Worm (Caenorhabditis elegans) whole organism, L1 larva: ENCODE results near the gene srbc-36.

Experiments
- C04F5.9 ChIP-seq: sonication (generic microtip); optimal IDR thresholded peaks from 2 replicates; lab custom pipeline; 2016; ENCODE audit warnings: missing genetic modification characterization, missing compliant biosample characterization
- C16A3.4 ChIP-seq: fragments of 150-350 bp; optimal IDR thresholded peaks from 2 replicates; lab custom pipeline; 2014; ENCODE audit warnings: missing biosample characterization, missing genetic modification characterization
- F16B12.6 ChIP-seq: fragments of 150-350 bp; optimal IDR thresholded peaks from 2 replicates; lab custom pipeline; 2014; ENCODE audit warnings: missing biosample characterization, missing genetic modification characterization
- Y116A8C.19 ChIP-seq: sonication (generic microtip); optimal IDR thresholded peaks from 2 replicates; lab custom pipeline; 2016; ENCODE audit warnings: missing compliant biosample characterization, missing genetic modification characterization, borderline replicate concordance
- aha-1 ChIP-seq: fragments of 150-350 bp; optimal IDR thresholded peaks from 2 replicates; lab custom pipeline; 2014; ENCODE audit warnings: missing biosample characterization, missing genetic modification characterization
- alr-1 ChIP-seq: fragments of 200-800 bp; sonication (Bioruptor generic); optimal IDR thresholded peaks from 2 replicates; lab custom pipeline; 2018; ENCODE audit warnings: borderline replicate concordance, mild to moderate bottlenecking, missing genetic modification characterization, missing compliant biosample characterization
- ama-1 ChIP-seq: fragments of 150-350 bp; optimal IDR thresholded peaks from 2 replicates; lab custom pipeline; 2014
- blmp-1 ChIP-seq: fragments of 150-350 bp; optimal IDR thresholded peaks from 2 replicates; lab custom pipeline; 2014; ENCODE audit warnings: missing biosample characterization, missing genetic modification characterization
- ceh-8 ChIP-seq: fragments of 200-800 bp; sonication (Bioruptor generic); optimal IDR thresholded peaks from 2 replicates; lab custom pipeline; 2018; ENCODE audit warnings: mild to moderate bottlenecking, missing genetic modification characterization, moderate library complexity, missing compliant biosample characterization
- ceh-82 ChIP-seq, 3 experiments: fragments of 150-350 bp in 1 of 3; sonication (generic microtip) in 2 of 3; optimal IDR thresholded peaks; 2 replicates each; lab custom pipeline; 2014 to 2017; ENCODE audit warnings: missing biosample characterization in 3 of 3, missing genetic modification characterization in 3 of 3
- ceh-88 ChIP-seq: fragments of 200-800 bp; sonication (Bioruptor generic); IDR thresholded peaks from 2 replicates; pipeline ENCODE4 v1.3.6; 2022; ENCODE audit warnings: missing genetic modification characterization, missing compliant biosample characterization
- ces-1 ChIP-seq: fragments of 150-350 bp; optimal IDR thresholded peaks from 2 replicates; lab custom pipeline; 2014; ENCODE audit warnings: missing biosample characterization, missing genetic modification reagents, missing genetic modification characterization
- dsc-1 ChIP-seq: sonication (generic microtip); optimal IDR thresholded peaks from 2 replicates; lab custom pipeline; 2016; ENCODE audit warnings: mild to moderate bottlenecking, missing genetic modification characterization, missing compliant biosample characterization
- efl-1 ChIP-seq, 4 experiments: fragments of 150-350 bp; optimal IDR thresholded peaks in 3 of 4; peaks in 1 of 4; 1 replicate in 1 of 4; 2 replicates in 3 of 4; lab custom pipeline; 2014; ENCODE audit warnings: missing biosample characterization in 2 of 4, missing genetic modification characterization in 2 of 4, missing genetic modification reagents in 2 of 4
- efl-3 ChIP-seq: fragments of 200-800 bp; sonication (Bioruptor generic); optimal IDR thresholded peaks from 2 replicates; lab custom pipeline; 2018; ENCODE audit warnings: mild to moderate bottlenecking, missing genetic modification characterization, missing compliant biosample characterization
- egl-13 ChIP-seq: sonication (generic microtip); optimal IDR thresholded peaks from 2 replicates; lab custom pipeline; 2016; ENCODE audit warnings: missing genotype, missing genetic modification reagents, missing genetic modification characterization, missing compliant biosample characterization
- egl-27 ChIP-seq, 2 experiments: fragments of 150-350 bp in 1 of 2; sonication (generic microtip); optimal IDR thresholded peaks; 3 replicates each; lab custom pipeline; 2017 to 2018; ENCODE audit warnings: missing biosample characterization in 2 of 2, missing genetic modification characterization in 2 of 2, missing genetic modification reagents in 2 of 2
- elt-2 ChIP-seq: sonication (generic microtip); optimal IDR thresholded peaks from 2 replicates; lab custom pipeline; 2016; ENCODE audit warnings: missing genetic modification characterization, mild to moderate bottlenecking, inconsistent platforms, missing compliant biosample characterization, missing genetic modification reagents
- hlh-17 ChIP-seq: fragments of 200-800 bp; sonication (Bioruptor generic); optimal IDR thresholded peaks from 2 replicates; lab custom pipeline; 2018; ENCODE audit warnings: missing genetic modification characterization, mild to moderate bottlenecking, missing compliant biosample characterization, moderate library complexity, borderline replicate concordance
- hlh-4 ChIP-seq: sonication (generic microtip); optimal IDR thresholded peaks from 2 replicates; lab custom pipeline; 2016; ENCODE audit warnings: mild to moderate bottlenecking, missing genetic modification characterization, missing compliant biosample characterization
- hpl-2 ChIP-seq: fragments of 150-350 bp; optimal IDR thresholded peaks from 2 replicates; lab custom pipeline; 2014; ENCODE audit warnings: missing biosample characterization, missing genetic modification reagents, missing genetic modification characterization
- irx-1 ChIP-seq: sonication (generic microtip); optimal IDR thresholded peaks from 2 replicates; lab custom pipeline; 2016; ENCODE audit warnings: missing genetic modification characterization, missing compliant biosample characterization
- jun-1 ChIP-seq: fragments of 150-350 bp; optimal IDR thresholded peaks from 2 replicates; lab custom pipeline; 2014; ENCODE audit warnings: missing biosample characterization, missing genetic modification reagents, missing genetic modification characterization
- lin-14 ChIP-seq: fragments of 200-800 bp; sonication (Bioruptor generic); optimal IDR thresholded peaks from 2 replicates; lab custom pipeline; 2018; ENCODE audit warnings: mild to moderate bottlenecking, missing genetic modification characterization, moderate library complexity, missing compliant biosample characterization
- lin-15B ChIP-seq: fragments of 150-350 bp; sonication (generic microtip); optimal IDR thresholded peaks from 3 replicates; lab custom pipeline; 2014; ENCODE audit warnings: missing biosample characterization, missing genetic modification characterization
- lin-39 ChIP-seq: fragments of 150-350 bp; optimal IDR thresholded peaks from 2 replicates; lab custom pipeline; 2014; ENCODE audit warnings: missing biosample characterization, missing genetic modification reagents, missing genetic modification characterization
- lsy-2 ChIP-seq, 2 experiments: fragments of 150-350 bp; optimal IDR thresholded peaks; 2 replicates each; lab custom pipeline; 2014; ENCODE audit warnings: missing biosample characterization in 2 of 2, missing genetic modification characterization in 2 of 2
- mab-9 ChIP-seq: fragments of 200-800 bp; sonication (Bioruptor generic); IDR thresholded peaks from 2 replicates; pipeline ENCODE4 v1.3.6; 2022; ENCODE audit warnings: missing genetic modification reagents, missing genetic modification characterization, missing compliant biosample characterization
- mef-2 ChIP-seq: fragments of 150-350 bp; optimal IDR thresholded peaks from 2 replicates; lab custom pipeline; 2014; ENCODE audit warnings: missing biosample characterization, missing genetic modification characterization
- mep-1 ChIP-seq: fragments of 150-350 bp; optimal IDR thresholded peaks from 2 replicates; lab custom pipeline; 2014; ENCODE audit warnings: missing biosample characterization, missing genetic modification characterization
- nhr-11 ChIP-seq: fragments of 150-350 bp; optimal IDR thresholded peaks from 2 replicates; lab custom pipeline; 2014; ENCODE audit warnings: missing biosample characterization, missing genetic modification characterization
- nhr-28 ChIP-seq: fragments of 150-350 bp; optimal IDR thresholded peaks from 2 replicates; lab custom pipeline; 2014; ENCODE audit warnings: missing biosample characterization, missing genetic modification characterization
- nhr-47 ChIP-seq: sonication (generic microtip); optimal IDR thresholded peaks from 2 replicates; lab custom pipeline; 2016; ENCODE audit warnings: mild to moderate bottlenecking, missing genetic modification characterization, moderate library complexity, missing compliant biosample characterization
- nhr-71 ChIP-seq: sonication (generic microtip); optimal IDR thresholded peaks from 2 replicates; lab custom pipeline; 2016; ENCODE audit warnings: mild to moderate bottlenecking, missing genetic modification characterization, moderate library complexity, missing compliant biosample characterization
- nhr-84 ChIP-seq: sonication (generic microtip); optimal IDR thresholded peaks from 2 replicates; lab custom pipeline; 2017; ENCODE audit warnings: missing biosample characterization, missing genetic modification characterization
- pqm-1 ChIP-seq: sonication (generic microtip); optimal IDR thresholded peaks from 3 replicates; lab custom pipeline; 2017; ENCODE audit warnings: missing biosample characterization, missing genetic modification characterization
- rnt-1 ChIP-seq: sonication (generic microtip); optimal IDR thresholded peaks from 2 replicates; lab custom pipeline; 2016; ENCODE audit warnings: mild to moderate bottlenecking, missing genetic modification characterization, moderate library complexity, missing compliant biosample characterization
- snpc-4 ChIP-seq: fragments of 150-350 bp; optimal IDR thresholded peaks from 2 replicates; lab custom pipeline; 2014; ENCODE audit warnings: missing biosample characterization, missing genetic modification characterization
- sup-37 ChIP-seq: fragments of 200-800 bp; sonication (Bioruptor generic); optimal IDR thresholded peaks from 2 replicates; lab custom pipeline; 2018; ENCODE audit warnings: mild to moderate bottlenecking, missing genetic modification characterization, missing compliant biosample characterization
- tbx-2 ChIP-seq: sonication (generic microtip); optimal IDR thresholded peaks from 2 replicates; lab custom pipeline; 2016; ENCODE audit warnings: missing genetic modification characterization, missing compliant biosample characterization
- tlp-1 ChIP-seq: fragments of 150-350 bp; optimal IDR thresholded peaks from 2 replicates; lab custom pipeline; 2014; ENCODE audit warnings: missing biosample characterization, missing genetic modification characterization
- unc-62 ChIP-seq: fragments of 150-350 bp; optimal IDR thresholded peaks from 2 replicates; lab custom pipeline; 2014; ENCODE audit warnings: missing biosample characterization, missing genetic modification reagents, missing genetic modification characterization
- ztf-4 ChIP-seq: fragments of 150-350 bp; optimal IDR thresholded peaks from 2 replicates; lab custom pipeline; 2014; ENCODE audit warnings: missing biosample characterization, missing genetic modification characterization

Gene srbc-36

ce11 chrV:3505745-3506144, 15.4 kb upstream of the srbc-36 start (continued):
- TF ChIP-seq hpl-2 = no peak
- TF ChIP-seq blmp-1 = peak; percentile 86
- no peak for TF ChIP-seq jun-1
- no peak for TF ChIP-seq nhr-47 (tag; lab: Kevin White, UChicago)
- TF ChIP-seq ama-1 (lab: Kevin White, UChicago) = no peak
- no peak for TF ChIP-seq mef-2 (tag; lab: Kevin White, UChicago)
- peak; percentile 91 for TF ChIP-seq elt-2 (tag; lab: Kevin White, UChicago)
- TF ChIP-seq ceh-8 (GFP tag; lab: Kevin White, UChicago) = no peak
- TF ChIP-seq ces-1 (GFP tag; lab: Kevin White, UChicago) = no peak
- TF ChIP-seq dsc-1 (tag; lab: Kevin White, UChicago) = no peak
- no peak for TF ChIP-seq efl-3
- no peak for TF ChIP-seq egl-27 (tag; optimal IDR thresholded peaks at IDR 0.05; lab: Kevin White, UChicago)
- no peak for TF ChIP-seq nhr-28
- no peak for TF ChIP-seq lsy-2 (tag; optimal IDR thresholded peaks at IDR 0.05; lab: Kevin White, UChicago)
- TF ChIP-seq lin-15B = no peak
- TF ChIP-seq aha-1 (tag; lab: Kevin White, UChicago) = no peak
- TF ChIP-seq sup-37 (GFP tag; lab: Kevin White, UChicago) = no peak
- no peak for TF ChIP-seq hlh-4
- TF ChIP-seq unc-62 = no peak
- TF ChIP-seq alr-1 (tag; lab: Kevin White, UChicago) = no peak
- no peak for TF ChIP-seq C16A3.4 (tag; lab: Kevin White, UChicago)
- TF ChIP-seq Y116A8C.19 (tag; lab: Kevin White, UChicago) = no peak
- no peak for TF ChIP-seq lin-14 (GFP tag; lab: Kevin White, UChicago)
- peak; percentile 47 for TF ChIP-seq pqm-1 (tag; lab: Kevin White, UChicago)
- no peak for TF ChIP-seq mab-9
- TF ChIP-seq nhr-11 = no peak
- no peak for TF ChIP-seq snpc-4 (tag; lab: Kevin White, UChicago)
- TF ChIP-seq hlh-17 (GFP tag; lab: Kevin White, UChicago) = no peak
- no peak for TF ChIP-seq C04F5.9 (tag; lab: Kevin White, UChicago)
- TF ChIP-seq nhr-71 = no peak
- no peak for TF ChIP-seq rnt-1
- no peak for TF ChIP-seq nhr-84
- peak; percentile 0 for TF ChIP-seq mep-1 (tag; lab: Kevin White, UChicago)
- no peak for TF ChIP-seq ceh-88
- TF ChIP-seq egl-13 (tag; lab: Kevin White, UChicago) = no peak
- no peak for TF ChIP-seq F16B12.6 (tag; lab: Kevin White, UChicago)
- TF ChIP-seq irx-1 (tag; lab: Kevin White, UChicago) = no peak
- TF ChIP-seq ztf-4 (tag; lab: Kevin White, UChicago) = no peak
- TF ChIP-seq tlp-1 (tag; lab: Kevin White, UChicago) = peak; percentile 48

- no peak for TF ChIP-seq elt-2 (tag; lab: Kevin White, UChicago)
- no peak for TF ChIP-seq efl-1 (optimal IDR thresholded peaks at IDR 0.05; lab: Kevin White, UChicago)
- TF ChIP-seq efl-1 (GFP tag; optimal IDR thresholded peaks at IDR 0.05 in 1 of 2; lab: Kevin White, UChicago) = no peak
- no peak for TF ChIP-seq lsy-2 (tag; optimal IDR thresholded peaks at IDR 0.05; lab: Kevin White, UChicago)
- TF ChIP-seq ztf-4 (tag; lab: Kevin White, UChicago) = no peak
- no peak for TF ChIP-seq tbx-2 (tag; lab: Kevin White, UChicago)
- TF ChIP-seq ceh-82 (tag; optimal IDR thresholded peaks at IDR 0.05; lab: Kevin White, UChicago) = no peak
- TF ChIP-seq lin-39 (tag; lab: Kevin White, UChicago) = no peak
- TF ChIP-seq ces-1 (GFP tag; lab: Kevin White, UChicago) = no peak
Measured at ce11 chrV:3502038-3502437, 11.7 kb upstream of the srbc-36 start, which contains the start of the genes C07G3.8 and C07G3.10. C07G3.8 (minus strand) TSS chrV:3502138. C07G3.10 (plus strand) TSS chrV:3502307.
